Worm (Caenorhabditis elegans) whole organism, midembryonic: ENCODE data around the gene F36H9.10.

ENCODE experiments used
- T22C8.4 ChIP-seq: fragments of 200-800 bp; sonication (Bioruptor generic); IDR thresholded peaks from 2 replicates; pipeline ENCODE4 v1.3.6; 2022; ENCODE audit warnings: missing genetic modification characterization, missing compliant biosample characterization
- cog-1 ChIP-seq: sonication (generic microtip); optimal IDR thresholded peaks from 2 replicates; lab custom pipeline; 2016; ENCODE audit warnings: missing genetic modification characterization, missing compliant biosample characterization
- flt-1 ChIP-seq: fragments of 200-800 bp; sonication (Bioruptor generic); IDR thresholded peaks from 2 replicates; pipeline ENCODE4 v1.3.6; 2022; ENCODE audit warnings: missing genetic modification characterization, missing compliant biosample characterization
- ztf-23 ChIP-seq: fragments of 200-800 bp; sonication (Bioruptor generic); IDR thresholded peaks from 2 replicates; pipeline ENCODE4 v1.3.6; 2022; ENCODE audit warnings: missing genetic modification reagents, missing genetic modification characterization, missing compliant biosample characterization
- ztf-29 ChIP-seq: fragments of 200-800 bp; sonication (Bioruptor generic); IDR thresholded peaks from 2 replicates; pipeline ENCODE4 v1.3.6; 2022; ENCODE audit warnings: missing genetic modification reagents, missing genetic modification characterization, missing compliant biosample characterization

ce11 chrV:1751449-1751848, 46.6 kb upstream of the F36H9.10 start, which contains the start of gene srh-199:
- TF ChIP-seq cog-1 (tag; lab: Kevin White, UChicago): no peak
- TF ChIP-seq flt-1 (GFP tag; lab: Robert Waterston, UW): no peak
- no peak for TF ChIP-seq ztf-29 (GFP tag; lab: Robert Waterston, UW)
- TF ChIP-seq T22C8.4 (GFP tag; lab: Robert Waterston, UW): no peak
- no peak for TF ChIP-seq ztf-23 (GFP tag; lab: Robert Waterston, UW)
